Worm (Caenorhabditis elegans) whole organism, L1 larva: ENCODE measurements around the gene akt-2.

Experiments
- C16A3.4 ChIP-seq: fragments of 150-350 bp; optimal IDR thresholded peaks from 2 replicates; lab custom pipeline; 2014; ENCODE audit warnings: missing biosample characterization, missing genetic modification characterization
- fos-1 ChIP-seq: fragments of 150-350 bp; optimal IDR thresholded peaks from 2 replicates; lab custom pipeline; 2014; ENCODE audit warnings: missing biosample characterization, missing genetic modification characterization
- lin-13 ChIP-seq: fragments of 150-350 bp; optimal IDR thresholded peaks from 2 replicates; lab custom pipeline; 2014; ENCODE audit warnings: missing biosample characterization, missing genetic modification reagents, missing genetic modification characterization
- nhr-12 ChIP-seq: sonication (generic microtip); optimal IDR thresholded peaks from 2 replicates; lab custom pipeline; 2017; ENCODE audit warnings: missing biosample characterization, missing genetic modification characterization
- unc-130 ChIP-seq: fragments of 150-350 bp; optimal IDR thresholded peaks from 2 replicates; lab custom pipeline; 2017; ENCODE audit warnings: missing biosample characterization, missing genetic modification characterization, inconsistent platforms
- vab-15 ChIP-seq: sonication (generic microtip); optimal IDR thresholded peaks from 2 replicates; lab custom pipeline; 2017; ENCODE audit warnings: missing genotype, mild to moderate bottlenecking, missing genetic modification characterization, missing compliant biosample characterization

ce11 chrX:14098618-14099118 lies 48.8 kb upstream of the akt-2 start, which contains the start of gene F16B12.4:
- TF ChIP-seq unc-130 (no peak), lin-13 (no peak), C16A3.4 (no peak), nhr-12 (tag; lab: Kevin White, UChicago) (no peak), fos-1 (no peak), vab-15 (tag; lab: Kevin White, UChicago) (no peak)
